Fruit fly (Drosophila melanogaster) whole organism, embryonic: ENCODE results near the gene Sfxn2.

Experiments used
- ATbp ChIP-seq: fragments of 200-800 bp; sonication (Bioruptor generic); optimal IDR thresholded peaks from 2 replicates; lab custom pipeline; 2017; ENCODE audit warnings: missing biosample characterization, mild to moderate bottlenecking, missing genetic modification characterization, missing genetic modification reagents
- Awh ChIP-seq: fragments of 200-800 bp; sonication (Bioruptor generic); IDR thresholded peaks from 2 replicates; pipeline ENCODE4, ENCODE4 v1.3.6; 2022; ENCODE audit warnings: missing biosample characterization, missing genetic modification characterization
- CG10267 ChIP-seq: fragments of 200-800 bp; sonication (Bioruptor generic); optimal IDR thresholded peaks from 2 replicates; lab custom pipeline; 2018; ENCODE audit warnings: missing biosample characterization, mild to moderate bottlenecking, missing genetic modification characterization, moderate library complexity
- CG10959 ChIP-seq: fragments of 200-800 bp; sonication (Bioruptor generic); IDR thresholded peaks from 2 replicates; pipeline ENCODE4 v1.3.6; 2022; ENCODE audit warnings: missing biosample characterization, missing genetic modification characterization
- CG11085 ChIP-seq: fragments of 200-800 bp; sonication (Bioruptor generic); IDR thresholded peaks from 2 replicates; pipeline ENCODE4 v1.3.6; 2022; ENCODE audit warnings: missing biosample characterization, missing genetic modification characterization
- CG11398 ChIP-seq: fragments of 200-800 bp; sonication (Bioruptor generic); optimal IDR thresholded peaks from 2 replicates; lab custom pipeline; 2016; ENCODE audit warnings: missing biosample characterization, missing genetic modification characterization
- CG12071 ChIP-seq: fragments of 200-800 bp; sonication (Bioruptor generic); optimal IDR thresholded peaks from 3 replicates; lab custom pipeline; 2018; ENCODE audit warnings: missing biosample characterization, mild to moderate bottlenecking, missing genetic modification characterization
- CG12391 ChIP-seq: fragments of 200-800 bp; sonication (Bioruptor generic); optimal IDR thresholded peaks from 3 replicates; lab custom pipeline; 2018; ENCODE audit warnings: missing biosample characterization, mild to moderate bottlenecking, missing genetic modification characterization, moderate library complexity
- CG12769 ChIP-seq: fragments of 200-800 bp; sonication (Bioruptor generic); optimal IDR thresholded peaks from 2 replicates; lab custom pipeline; 2019; ENCODE audit warnings: missing biosample characterization, mild to moderate bottlenecking, missing genetic modification characterization, moderate library complexity
- CG13624 ChIP-seq: fragments of 200-800 bp; sonication (Bioruptor generic); optimal IDR thresholded peaks from 2 replicates; lab custom pipeline; 2016; ENCODE audit warnings: missing biosample characterization, missing genetic modification characterization
- CG14441 ChIP-seq: fragments of 200-800 bp; sonication (Bioruptor generic); IDR thresholded peaks from 2 replicates; pipeline ENCODE4 v1.3.6; 2022; ENCODE audit warnings: missing biosample characterization, missing genetic modification characterization
- CG14710 ChIP-seq: fragments of 200-800 bp; sonication (Bioruptor generic); optimal IDR thresholded peaks from 3 replicates; lab custom pipeline; 2019; ENCODE audit warnings: missing biosample characterization, mild to moderate bottlenecking, missing genetic modification characterization, moderate library complexity
- CG31388 ChIP-seq: fragments of 200-800 bp; sonication (Bioruptor generic); optimal IDR thresholded peaks from 2 replicates; lab custom pipeline; 2016; ENCODE audit warnings: missing biosample characterization, missing genetic modification characterization
- CG4424 ChIP-seq: fragments of 200-800 bp; sonication (Bioruptor generic); optimal IDR thresholded peaks from 3 replicates; lab custom pipeline; 2016; ENCODE audit warnings: missing biosample characterization, missing genetic modification characterization
- CG6254 ChIP-seq: fragments of 200-800 bp; sonication (Bioruptor generic); optimal IDR thresholded peaks from 3 replicates; lab custom pipeline; 2017; ENCODE audit warnings: mild to moderate bottlenecking, missing biosample characterization, missing genetic modification reagents, missing genetic modification characterization
- CG6683 ChIP-seq: fragments of 200-800 bp; sonication (Bioruptor generic); optimal IDR thresholded peaks from 2 replicates; lab custom pipeline; 2017; ENCODE audit warnings: missing biosample characterization, mild to moderate bottlenecking, missing genetic modification characterization, missing genetic modification reagents
- CG6689 ChIP-seq: fragments of 200-800 bp; sonication (Bioruptor generic); IDR thresholded peaks from 2 replicates; pipeline ENCODE4 v1.3.6; 2022; ENCODE audit warnings: missing biosample characterization, missing genetic modification characterization
- CG7928 ChIP-seq: fragments of 200-800 bp; sonication (Bioruptor generic); optimal IDR thresholded peaks from 2 replicates; lab custom pipeline; 2017; ENCODE audit warnings: missing biosample characterization, mild to moderate bottlenecking, missing genetic modification characterization
- CoRest ChIP-seq: fragments of 200-800 bp; sonication (Bioruptor generic); optimal IDR thresholded peaks from 3 replicates; lab custom pipeline; 2018; ENCODE audit warnings: missing biosample characterization, mild to moderate bottlenecking, missing genetic modification characterization, moderate library complexity
- Doc3 ChIP-seq: fragments of 200-800 bp; sonication (Bioruptor generic); IDR thresholded peaks from 3 replicates; pipeline ENCODE4 v1.3.6; 2022; ENCODE audit warnings: missing biosample characterization, missing genetic modification characterization; ENCODE audit not compliant: partially characterized antibody
- Gsc ChIP-seq: fragments of 200-800 bp; sonication (Bioruptor generic); IDR thresholded peaks from 2 replicates; pipeline ENCODE4 v1.3.6; 2022; ENCODE audit warnings: missing biosample characterization, missing genetic modification characterization
- HmgD ChIP-seq: fragments of 200-800 bp; sonication (Bioruptor generic); optimal IDR thresholded peaks from 3 replicates; lab custom pipeline; 2016; ENCODE audit warnings: missing biosample characterization, missing genetic modification characterization
- Lhr ChIP-seq: fragments of 200-800 bp; sonication (Bioruptor generic); optimal IDR thresholded peaks from 3 replicates; lab custom pipeline; 2017; ENCODE audit warnings: mild to moderate bottlenecking, missing biosample characterization, missing genetic modification reagents, missing genetic modification characterization
- Lpt ChIP-seq: fragments of >200 bp; optimal IDR thresholded peaks from 2 replicates; lab custom pipeline; 2018; ENCODE audit warnings: missing biosample characterization, missing genetic modification characterization
- MBD-R2 ChIP-seq: fragments of 200-800 bp; sonication (Bioruptor generic); IDR thresholded peaks from 2 replicates; pipeline ENCODE4 v1.3.6; 2022; ENCODE audit warnings: missing biosample characterization, missing genetic modification characterization
- MESR4 ChIP-seq: fragments of 200-800 bp; sonication (Bioruptor generic); optimal IDR thresholded peaks from 2 replicates; lab custom pipeline; 2018; ENCODE audit warnings: missing biosample characterization, mild to moderate bottlenecking, missing genetic modification characterization, moderate library complexity
- Myb ChIP-seq: fragments of 200-800 bp; sonication (Bioruptor generic); optimal IDR thresholded peaks from 2 replicates; lab custom pipeline; 2016; ENCODE audit warnings: missing biosample characterization, missing genetic modification characterization
- Nf-YB ChIP-seq: fragments of 200-800 bp; sonication (Bioruptor generic); optimal IDR thresholded peaks from 3 replicates; lab custom pipeline; 2019; ENCODE audit warnings: missing biosample characterization, mild to moderate bottlenecking, missing genetic modification characterization, moderate library complexity
- Oli ChIP-seq: fragments of 200-800 bp; sonication (Bioruptor generic); optimal IDR thresholded peaks from 2 replicates; lab custom pipeline; 2018; ENCODE audit warnings: missing biosample characterization, mild to moderate bottlenecking, missing genetic modification characterization, moderate library complexity
- Opbp ChIP-seq: fragments of 200-800 bp; sonication (Bioruptor generic); IDR thresholded peaks from 3 replicates; pipeline ENCODE4 v1.3.6; 2022; ENCODE audit warnings: missing biosample characterization, missing genetic modification characterization; ENCODE audit not compliant: partially characterized antibody
- Side ChIP-seq: fragments of 200-800 bp; sonication (Bioruptor generic); optimal IDR thresholded peaks from 2 replicates; lab custom pipeline; 2016; ENCODE audit warnings: missing biosample characterization, missing genetic modification characterization
- Xrp1 ChIP-seq: fragments of 200-800 bp; sonication (Bioruptor generic); IDR thresholded peaks from 2 replicates; pipeline ENCODE4 v1.3.6; 2022; ENCODE audit warnings: missing biosample characterization, missing genetic modification characterization
- abd-A ChIP-seq: fragments of 200-800 bp; sonication (Bioruptor generic); optimal IDR thresholded peaks from 3 replicates; lab custom pipeline; 2019; ENCODE audit warnings: missing biosample characterization, mild to moderate bottlenecking, missing genetic modification characterization, moderate library complexity
- bsh ChIP-seq, 2 experiments: fragments of 200-800 bp; sonication (Bioruptor generic); optimal IDR thresholded peaks; 2 replicates each; lab custom pipeline; 2017 to 2018; ENCODE audit warnings: mild to moderate bottlenecking in 2 of 2, missing biosample characterization in 2 of 2, missing genetic modification characterization in 2 of 2, moderate library complexity in 1 of 2
- cad ChIP-seq: fragments of >200 bp; optimal IDR thresholded peaks from 2 replicates; lab custom pipeline; 2017; ENCODE audit warnings: missing biosample characterization, missing genetic modification characterization
- chif ChIP-seq, 2 experiments: fragments of 200-800 bp; sonication (Bioruptor generic); optimal IDR thresholded peaks; 3 replicates each; lab custom pipeline; 2016; ENCODE audit warnings: missing biosample characterization in 2 of 2, missing genetic modification characterization in 2 of 2
- chm ChIP-seq: fragments of 200-800 bp; sonication (Bioruptor generic); IDR thresholded peaks from 2 replicates; pipeline ENCODE4 v1.3.6; 2022; ENCODE audit warnings: missing biosample characterization, missing genetic modification characterization
- dmrt99B ChIP-seq: fragments of 200-800 bp; sonication (Bioruptor generic); optimal IDR thresholded peaks from 2 replicates; lab custom pipeline; 2018; ENCODE audit warnings: missing biosample characterization, mild to moderate bottlenecking, missing genetic modification characterization, moderate library complexity
- dysf ChIP-seq: fragments of 200-800 bp; sonication (Bioruptor generic); IDR thresholded peaks from 3 replicates; pipeline ENCODE4 v1.3.6; 2022; ENCODE audit warnings: missing biosample characterization, missing genetic modification characterization
- ems ChIP-seq: fragments of 200-800 bp; sonication (Bioruptor generic); optimal IDR thresholded peaks from 3 replicates; lab custom pipeline; 2016; ENCODE audit warnings: missing biosample characterization, missing genetic modification characterization
- eyg ChIP-seq: fragments of 200-800 bp; sonication (Bioruptor generic); optimal IDR thresholded peaks from 3 replicates; lab custom pipeline; 2016; ENCODE audit warnings: missing biosample characterization, missing genetic modification characterization
- her ChIP-seq: fragments of 200-800 bp; sonication (Bioruptor generic); optimal IDR thresholded peaks from 2 replicates; lab custom pipeline; 2016; ENCODE audit warnings: missing biosample characterization, missing genetic modification characterization
- hth ChIP-seq: fragments of >200 bp; optimal IDR thresholded peaks from 2 replicates; lab custom pipeline; 2017; ENCODE audit warnings: inconsistent platforms
- lola ChIP-seq, 3 experiments: fragments of >200 bp in 2 of 3; fragments of 200-800 bp in 1 of 3; sonication (Bioruptor generic) in 1 of 3; optimal IDR thresholded peaks; 2 replicates each; lab custom pipeline; 2017 to 2019; ENCODE audit warnings: missing biosample characterization in 3 of 3, missing genetic modification characterization in 3 of 3, mild to moderate bottlenecking in 1 of 3, moderate library complexity in 1 of 3
- mirr ChIP-seq: fragments of 200-800 bp; sonication (Bioruptor generic); optimal IDR thresholded peaks from 3 replicates; lab custom pipeline; 2018; ENCODE audit warnings: missing biosample characterization, mild to moderate bottlenecking, missing genetic modification characterization
- psq ChIP-seq: fragments of 200-800 bp; sonication (Bioruptor generic); optimal IDR thresholded peaks from 2 replicates; lab custom pipeline; 2017; ENCODE audit warnings: missing biosample characterization, missing genetic modification characterization
- ranshi ChIP-seq: fragments of 200-800 bp; sonication (Bioruptor generic); IDR thresholded peaks from 2 replicates; pipeline ENCODE4 v1.3.6; 2022; ENCODE audit warnings: missing biosample characterization, missing genetic modification characterization
- shn ChIP-seq: fragments of 200-800 bp; sonication (Bioruptor generic); optimal IDR thresholded peaks from 3 replicates; lab custom pipeline; 2016; ENCODE audit warnings: missing biosample characterization, missing genetic modification characterization
- slou ChIP-seq: fragments of 200-800 bp; sonication (Bioruptor generic); optimal IDR thresholded peaks from 3 replicates; lab custom pipeline; 2016; ENCODE audit warnings: missing biosample characterization, missing genetic modification characterization
- slp2 ChIP-seq: fragments of 200-800 bp; sonication (Bioruptor generic); optimal IDR thresholded peaks from 2 replicates; lab custom pipeline; 2016; ENCODE audit warnings: missing biosample characterization, missing genetic modification characterization
- sqz ChIP-seq: fragments of 200-800 bp; sonication (Bioruptor generic); optimal IDR thresholded peaks from 3 replicates; lab custom pipeline; 2018; ENCODE audit warnings: missing biosample characterization, mild to moderate bottlenecking, missing genetic modification characterization
- tin ChIP-seq: fragments of 200-800 bp; sonication (Bioruptor generic); optimal IDR thresholded peaks from 3 replicates; lab custom pipeline; 2016; ENCODE audit warnings: missing biosample characterization, missing genetic modification characterization

Sfxn2 gene

dm6 chr3L:19055064-19055463 is 7.9 kb upstream of the Sfxn2 start (continued):
- peak; percentile 17 for TF ChIP-seq CG10267 (tag; lab: Kevin White, UChicago)
- peak; percentile 14 to 20 for TF ChIP-seq bsh (GFP tag; optimal IDR thresholded peaks at IDR 0.05; lab: Kevin White, UChicago)
- TF ChIP-seq CG12769 (tag; lab: Kevin White, UChicago), result no peak
- TF ChIP-seq CG6683, result no peak
- peak; percentile 27 for TF ChIP-seq CG4424
- no peak for TF ChIP-seq hth
- TF ChIP-seq dysf (GFP tag; lab: Robert Waterston, UW), result no peak
- TF ChIP-seq psq, result no peak
- no peak for TF ChIP-seq Lhr (GFP tag; lab: Kevin White, UChicago)
- no peak for TF ChIP-seq Myb (GFP tag; lab: Kevin White, UChicago)
- TF ChIP-seq CG31388 (GFP tag; lab: Kevin White, UChicago), result no peak
- no peak for TF ChIP-seq sqz (GFP tag; lab: Kevin White, UChicago)
- no peak for TF ChIP-seq cad (GFP tag; lab: Kevin White, UChicago)
- TF ChIP-seq chif (GFP tag; optimal IDR thresholded peaks at IDR 0.05; lab: Kevin White, UChicago), result no peak
- TF ChIP-seq Lpt, result no peak
- no peak for TF ChIP-seq Doc3 (GFP tag; lab: Robert Waterston, UW)
- TF ChIP-seq CG11398, result no peak
- no peak for TF ChIP-seq CG13624 (GFP tag; lab: Kevin White, UChicago)
- TF ChIP-seq ATbp (GFP tag; lab: Kevin White, UChicago), result no peak
- TF ChIP-seq ranshi (GFP tag; lab: Robert Waterston, UW), result no peak
- TF ChIP-seq HmgD (GFP tag; lab: Kevin White, UChicago), result no peak
- no peak for TF ChIP-seq CG14441 (GFP tag; lab: Robert Waterston, UW)
- TF ChIP-seq ems (GFP tag; lab: Kevin White, UChicago), result no peak
- no peak for TF ChIP-seq abd-A
- TF ChIP-seq CG14710 (tag; lab: Kevin White, UChicago), result no peak
- TF ChIP-seq CG10959, result no peak
- no peak for TF ChIP-seq CG12391 (tag; lab: Kevin White, UChicago)
- no peak for TF ChIP-seq CG12071 (GFP tag; lab: Kevin White, UChicago)
- TF ChIP-seq CG7928, result no peak
- peak in 1 of 3 experiments; percentile 12 for TF ChIP-seq lola (GFP tag; optimal IDR thresholded peaks at IDR 0.05; lab: Kevin White, UChicago)
- no peak for TF ChIP-seq Opbp (GFP tag; lab: Robert Waterston, UW)
- TF ChIP-seq Oli, result no peak
- no peak for TF ChIP-seq slp2
- TF ChIP-seq Side, result no peak
- no peak for TF ChIP-seq MBD-R2 (GFP tag; lab: Robert Waterston, UW)
- TF ChIP-seq eyg (GFP tag; lab: Kevin White, UChicago), result no peak
- no peak for TF ChIP-seq CG11085 (GFP tag; lab: Robert Waterston, UW)
- TF ChIP-seq Nf-YB, result no peak
- no peak for TF ChIP-seq CG6254 (GFP tag; lab: Kevin White, UChicago)
- TF ChIP-seq CoRest (tag; lab: Kevin White, UChicago), result no peak
- TF ChIP-seq mirr, result no peak
- no peak for TF ChIP-seq her (GFP tag; lab: Kevin White, UChicago)
- 0 out of 2 replicates have a peak, but pooled peaks have one; percentile 24 for TF ChIP-seq CG6689
- no peak for TF ChIP-seq shn (GFP tag; lab: Kevin White, UChicago)
- TF ChIP-seq chm (GFP tag; lab: Robert Waterston, UW), result no peak
- TF ChIP-seq MESR4 (GFP tag; lab: Kevin White, UChicago), result no peak
- no peak for TF ChIP-seq slou (GFP tag; lab: Kevin White, UChicago)
- TF ChIP-seq Xrp1 (GFP tag; lab: Robert Waterston, UW), result peak; percentile 48
- TF ChIP-seq Gsc (GFP tag; lab: Robert Waterston, UW), result no peak
- no peak for TF ChIP-seq tin (GFP tag; lab: Kevin White, UChicago)
- no peak for TF ChIP-seq Awh
- TF ChIP-seq dmrt99B (tag; lab: Kevin White, UChicago), result no peak
